Fruit fly (Drosophila melanogaster): ENCODE results near the gene HLH4C.

The HLH4C gene

dm6 chrX:4684444-4684924, 37.3 kb upstream of the HLH4C start (continued):
- peak; percentile 92 for TF ChIP-seq row (GFP tag; IDR thresholded peaks at IDR 0.05)
- peak; percentile 86 for TF ChIP-seq CG4404 (GFP tag; IDR thresholded peaks at IDR 0.05)
- peak; percentile 92 for TF ChIP-seq CG14441 (GFP tag; IDR thresholded peaks at IDR 0.05)
- peak; percentile 77 for TF ChIP-seq Taf1 (GFP tag; IDR thresholded peaks at IDR 0.05)
- TF ChIP-seq CG14014 (GFP tag; IDR thresholded peaks at IDR 0.05), result peak; percentile 94
- TF ChIP-seq Stat92E (GFP tag; optimal IDR thresholded peaks at IDR 0.05), result no peak
- peak; percentile 51 for TF ChIP-seq CG8281 (tag; optimal IDR thresholded peaks at IDR 0.05)
- TF ChIP-seq CG6683 (GFP tag; optimal IDR thresholded peaks at IDR 0.05), result peak; percentile 74
- TF ChIP-seq Kr (GFP tag; optimal IDR thresholded peaks at IDR 0.05), result no peak
- peak; percentile 44 for TF ChIP-seq CG9437 (GFP tag; optimal IDR thresholded peaks at IDR 0.05)
- peak; percentile 93 for TF ChIP-seq CG32532 (GFP tag; IDR thresholded peaks at IDR 0.05)
- no peak for TF ChIP-seq Tbp (GFP tag; optimal IDR thresholded peaks at IDR 0.05)
- TF ChIP-seq CG11398 (GFP tag; optimal IDR thresholded peaks at IDR 0.05), result peak; percentile 68
- TF ChIP-seq CG3065 (GFP tag; optimal IDR thresholded peaks at IDR 0.05), result peak; percentile 43
- TF ChIP-seq trem (tag; optimal IDR thresholded peaks at IDR 0.05), result peak; percentile 68
- peak; percentile 46; the same call in 1 of the 2 replicates for TF ChIP-seq Ravus (GFP tag; IDR thresholded peaks at IDR 0.05)
- TF ChIP-seq Ptx1 (GFP tag; IDR thresholded peaks at IDR 0.05), result peak; percentile 90
- TF ChIP-seq CG12155 (GFP tag; optimal IDR thresholded peaks at IDR 0.05), result peak; percentile 88
- peak; percentile 71 for TF ChIP-seq kni (GFP tag; optimal IDR thresholded peaks at IDR 0.05)
- TF ChIP-seq fu2 (GFP tag; optimal IDR thresholded peaks at IDR 0.05), result peak; percentile 88
- TF ChIP-seq CG4360 (GFP tag; IDR thresholded peaks at IDR 0.05), result peak; percentile 51
- peak; percentile 89 for TF ChIP-seq tgo (GFP tag; IDR thresholded peaks at IDR 0.05)
- TF ChIP-seq Dad (GFP tag; optimal IDR thresholded peaks at IDR 0.05), result peak; percentile 84
- peak; percentile 78 for TF ChIP-seq ash1 (GFP tag; optimal IDR thresholded peaks at IDR 0.05)
- peak; percentile 83 for TF ChIP-seq pros (GFP tag; optimal IDR thresholded peaks at IDR 0.05)
- TF ChIP-seq CG10147 (GFP tag; optimal IDR thresholded peaks at IDR 0.05), result peak; percentile 65
- peak; percentile 80 for TF ChIP-seq Atf3 (GFP tag; optimal IDR thresholded peaks at IDR 0.05)
- peak; percentile 56; the same call in 1 of the 2 replicates for TF ChIP-seq dati (GFP tag; IDR thresholded peaks at IDR 0.05)
- TF ChIP-seq H15 (GFP tag; IDR thresholded peaks at IDR 0.05), result peak; percentile 74
- TF ChIP-seq Abd-B (GFP tag; optimal IDR thresholded peaks at IDR 0.05), result peak; percentile 74
- peak; percentile 75 for TF ChIP-seq CG11696 (GFP tag; IDR thresholded peaks at IDR 0.05)
- TF ChIP-seq Six4 (GFP tag; optimal IDR thresholded peaks at IDR 0.05), result peak; percentile 62
- peak; percentile 43 for TF ChIP-seq Bdp1 (GFP tag; optimal IDR thresholded peaks at IDR 0.05)
- peak; percentile 86 for TF ChIP-seq CG14667 (GFP tag; IDR thresholded peaks at IDR 0.05)
- peak; percentile 54 for TF ChIP-seq zen (tag; optimal IDR thresholded peaks at IDR 0.05)
- peak; percentile 90 for TF ChIP-seq CG2889 (GFP tag; IDR thresholded peaks at IDR 0.05)
- peak; percentile 41 for TF ChIP-seq D19B (GFP tag; optimal IDR thresholded peaks at IDR 0.05)
- TF ChIP-seq CG10431 (GFP tag; optimal IDR thresholded peaks at IDR 0.05), result no peak
- peak; percentile 69 for TF ChIP-seq Camta (GFP tag; optimal IDR thresholded peaks at IDR 0.05)
- peak; percentile 76 for TF ChIP-seq ham (GFP tag; IDR thresholded peaks at IDR 0.05)
- TF ChIP-seq nerfin-1 (tag; optimal IDR thresholded peaks at IDR 0.05), result peak; percentile 64
- peak; percentile 74 for TF ChIP-seq CG17361 (GFP tag; IDR thresholded peaks at IDR 0.05)
- no peak for TF ChIP-seq fd102C (GFP tag; optimal IDR thresholded peaks at IDR 0.05)
- TF ChIP-seq Atf6 (GFP tag; IDR thresholded peaks at IDR 0.05), result peak; percentile 92
- peak; percentile 75 for TF ChIP-seq CG2712 (tag; optimal IDR thresholded peaks at IDR 0.05)
- peak; percentile 86 for TF ChIP-seq rib (GFP tag; IDR thresholded peaks at IDR 0.05)
- peak; percentile 82 for TF ChIP-seq CG6272 (GFP tag; IDR thresholded peaks at IDR 0.05)
- peak; percentile 73 for TF ChIP-seq vnd (GFP tag; IDR thresholded peaks at IDR 0.05; ENCODE audit: partially characterized antibody)
- peak; percentile 20 for TF ChIP-seq ac (GFP tag; optimal IDR thresholded peaks at IDR 0.05)
- TF ChIP-seq insv (GFP tag; optimal IDR thresholded peaks at IDR 0.05), result peak in 1 of 2 experiments; percentile 65
- peak; percentile 23 for TF ChIP-seq gsb-n (tag; optimal IDR thresholded peaks at IDR 0.05)

All from whole organism, embryonic.